Fruit fly (Drosophila melanogaster) whole organism, embryonic: ENCODE data around the gene CG34417.

Experiments used
- CG10462 ChIP-seq: fragments of 200-800 bp; sonication (Bioruptor generic); optimal IDR thresholded peaks from 2 replicates; lab custom pipeline; 2016; ENCODE audit warnings: missing biosample characterization, missing genetic modification characterization
- CG11085 ChIP-seq: fragments of 200-800 bp; sonication (Bioruptor generic); IDR thresholded peaks from 2 replicates; pipeline ENCODE4 v1.3.6; 2022; ENCODE audit warnings: missing biosample characterization, missing genetic modification characterization
- CG12299 ChIP-seq: fragments of 200-800 bp; sonication (Bioruptor generic); optimal IDR thresholded peaks from 2 replicates; lab custom pipeline; 2018; ENCODE audit warnings: missing biosample characterization, mild to moderate bottlenecking, missing genetic modification characterization
- CG14014 ChIP-seq: fragments of 200-800 bp; sonication (Bioruptor generic); IDR thresholded peaks from 2 replicates; pipeline ENCODE4 v1.3.6; 2022; ENCODE audit warnings: missing biosample characterization, missing genetic modification characterization
- CG14710 ChIP-seq: fragments of 200-800 bp; sonication (Bioruptor generic); optimal IDR thresholded peaks from 3 replicates; lab custom pipeline; 2019; ENCODE audit warnings: missing biosample characterization, mild to moderate bottlenecking, missing genetic modification characterization, moderate library complexity
- CG14965 ChIP-seq: fragments of 200-800 bp; sonication (Bioruptor generic); optimal IDR thresholded peaks from 2 replicates; lab custom pipeline; 2016; ENCODE audit warnings: missing biosample characterization, missing genetic modification characterization, borderline replicate concordance
- CG1647 ChIP-seq: fragments of 200-800 bp; sonication (Bioruptor generic); optimal IDR thresholded peaks from 3 replicates; lab custom pipeline; 2016; ENCODE audit warnings: missing biosample characterization, missing genetic modification characterization
- CG17361 ChIP-seq: fragments of 200-800 bp; sonication (Bioruptor generic); IDR thresholded peaks from 3 replicates; pipeline ENCODE4 v1.3.6; 2022; ENCODE audit warnings: missing biosample characterization, missing genetic modification characterization
- CG1832 ChIP-seq: fragments of 200-800 bp; sonication (Bioruptor generic); optimal IDR thresholded peaks from 2 replicates; lab custom pipeline; 2017; ENCODE audit warnings: missing biosample characterization, mild to moderate bottlenecking, missing genetic modification characterization, inconsistent platforms
- CG2202 ChIP-seq: fragments of 200-800 bp; sonication (Bioruptor generic); optimal IDR thresholded peaks from 2 replicates; lab custom pipeline; 2018; ENCODE audit warnings: missing biosample characterization, mild to moderate bottlenecking, missing genetic modification characterization
- CG2678 ChIP-seq: fragments of 200-800 bp; sonication (Bioruptor generic); optimal IDR thresholded peaks from 3 replicates; lab custom pipeline; 2019; ENCODE audit warnings: missing biosample characterization, mild to moderate bottlenecking, missing genetic modification characterization, moderate library complexity
- CG31388 ChIP-seq: fragments of 200-800 bp; sonication (Bioruptor generic); optimal IDR thresholded peaks from 2 replicates; lab custom pipeline; 2016; ENCODE audit warnings: missing biosample characterization, missing genetic modification characterization
- CG4707 ChIP-seq: fragments of 200-800 bp; sonication (Bioruptor generic); optimal IDR thresholded peaks from 2 replicates; lab custom pipeline; 2018; ENCODE audit warnings: missing biosample characterization, mild to moderate bottlenecking, missing genetic modification characterization, moderate library complexity
- CG7271 ChIP-seq: fragments of 200-800 bp; sonication (Bioruptor generic); optimal IDR thresholded peaks from 2 replicates; lab custom pipeline; 2018; ENCODE audit warnings: missing biosample characterization, mild to moderate bottlenecking, missing genetic modification characterization, moderate library complexity
- CG8290 ChIP-seq, 3 experiments: fragments of 200-800 bp; sonication (Bioruptor generic); optimal IDR thresholded peaks; 2 replicates each; lab custom pipeline; 2016 to 2019; ENCODE audit warnings: missing biosample characterization in 3 of 3, missing genetic modification characterization in 3 of 3, mild to moderate bottlenecking in 2 of 3, moderate library complexity in 1 of 3
- CG9932 ChIP-seq: fragments of 200-800 bp; sonication (Bioruptor generic); IDR thresholded peaks from 2 replicates; pipeline ENCODE4 v1.3.6; 2022; ENCODE audit warnings: missing biosample characterization, missing genetic modification characterization
- Eip74EF ChIP-seq, 2 experiments: fragments of 200-800 bp in 1 of 2; fragments of >200 bp in 1 of 2; sonication (Bioruptor generic) in 1 of 2; optimal IDR thresholded peaks; 2 replicates each; lab custom pipeline; 2017 to 2019; ENCODE audit warnings: missing biosample characterization in 2 of 2, missing genetic modification characterization in 2 of 2, mild to moderate bottlenecking in 1 of 2, moderate library complexity in 1 of 2
- Fer3 ChIP-seq: fragments of 200-800 bp; sonication (Bioruptor generic); optimal IDR thresholded peaks from 2 replicates; lab custom pipeline; 2018; ENCODE audit warnings: missing biosample characterization, mild to moderate bottlenecking, missing genetic modification characterization, moderate library complexity
- HHEX ChIP-seq: fragments of 200-800 bp; sonication (Bioruptor generic); optimal IDR thresholded peaks from 3 replicates; lab custom pipeline; 2017; ENCODE audit warnings: missing biosample characterization, mild to moderate bottlenecking, missing genetic modification characterization, missing genetic modification reagents
- HLH54F ChIP-seq: fragments of 200-800 bp; sonication (Bioruptor generic); optimal IDR thresholded peaks from 3 replicates; lab custom pipeline; 2016; ENCODE audit warnings: missing biosample characterization, missing genetic modification characterization
- Hand ChIP-seq: fragments of 200-800 bp; sonication (Bioruptor generic); optimal IDR thresholded peaks from 2 replicates; lab custom pipeline; 2017; ENCODE audit warnings: mild to moderate bottlenecking, missing biosample characterization, missing genetic modification reagents, missing genetic modification characterization
- HmgZ ChIP-seq: fragments of 200-800 bp; sonication (Bioruptor generic); optimal IDR thresholded peaks from 2 replicates; lab custom pipeline; 2018; ENCODE audit warnings: missing biosample characterization, mild to moderate bottlenecking, missing genetic modification characterization
- Lpt ChIP-seq: fragments of >200 bp; optimal IDR thresholded peaks from 2 replicates; lab custom pipeline; 2018; ENCODE audit warnings: missing biosample characterization, missing genetic modification characterization
- Neu2 ChIP-seq: fragments of 200-800 bp; sonication (Bioruptor generic); optimal IDR thresholded peaks from 3 replicates; lab custom pipeline; 2016; ENCODE audit warnings: missing biosample characterization, missing genetic modification characterization, borderline replicate concordance
- Nf-YA ChIP-seq: fragments of 200-800 bp; sonication (Bioruptor generic); IDR thresholded peaks from 2 replicates; pipeline ENCODE4 v1.3.6; 2022; ENCODE audit warnings: missing biosample characterization, missing genetic modification characterization
- Xbp1 ChIP-seq: fragments of 200-800 bp; sonication (Bioruptor generic); optimal IDR thresholded peaks from 3 replicates; lab custom pipeline; 2016; ENCODE audit warnings: missing biosample characterization, mild to moderate bottlenecking, missing genetic modification characterization
- btn ChIP-seq: fragments of 200-800 bp; sonication (Bioruptor generic); optimal IDR thresholded peaks from 2 replicates; lab custom pipeline; 2016; ENCODE audit warnings: missing biosample characterization, missing genetic modification characterization
- chinmo ChIP-seq: fragments of 200-800 bp; sonication (Bioruptor generic); IDR thresholded peaks from 4 replicates; pipeline ENCODE4 v1.3.6; 2022; ENCODE audit warnings: missing biosample characterization, missing genetic modification characterization; ENCODE audit not compliant: partially characterized antibody
- dati ChIP-seq: fragments of 200-800 bp; sonication (Bioruptor generic); IDR thresholded peaks from 2 replicates; pipeline ENCODE4 v1.3.6; 2022; ENCODE audit warnings: missing biosample characterization, missing genetic modification characterization
- fd64A ChIP-seq: fragments of 200-800 bp; sonication (Bioruptor generic); optimal IDR thresholded peaks from 3 replicates; lab custom pipeline; 2018; ENCODE audit warnings: missing biosample characterization, mild to moderate bottlenecking, missing genetic modification characterization
- grau ChIP-seq: fragments of 200-800 bp; optimal IDR thresholded peaks from 3 replicates; lab custom pipeline; 2019; ENCODE audit warnings: missing biosample characterization, mild to moderate bottlenecking, missing genetic modification characterization, moderate library complexity
- grn ChIP-seq: fragments of 200-800 bp; sonication (Bioruptor generic); optimal IDR thresholded peaks from 3 replicates; lab custom pipeline; 2017; ENCODE audit warnings: missing biosample characterization, missing genetic modification characterization
- gsb-n ChIP-seq: fragments of 200-800 bp; sonication (Bioruptor generic); optimal IDR thresholded peaks from 3 replicates; lab custom pipeline; 2018; ENCODE audit warnings: missing biosample characterization, mild to moderate bottlenecking, missing genetic modification characterization
- hb ChIP-seq: fragments of 200-800 bp; sonication (Bioruptor generic); IDR thresholded peaks from 3 replicates; pipeline ENCODE4 v1.3.6; 2022; ENCODE audit warnings: missing biosample characterization, missing genetic modification characterization; ENCODE audit not compliant: partially characterized antibody
- ken ChIP-seq: fragments of 200-800 bp; sonication (Bioruptor generic); IDR thresholded peaks from 3 replicates; pipeline ENCODE4 v1.3.6; 2022; ENCODE audit warnings: missing biosample characterization, missing genetic modification characterization
- pnt ChIP-seq: fragments of 200-800 bp; sonication (Bioruptor generic); optimal IDR thresholded peaks from 3 replicates; lab custom pipeline; 2016; ENCODE audit warnings: missing biosample characterization, missing genetic modification characterization
- psq ChIP-seq: fragments of 200-800 bp; sonication (Bioruptor generic); optimal IDR thresholded peaks from 2 replicates; lab custom pipeline; 2017; ENCODE audit warnings: missing biosample characterization, missing genetic modification characterization
- schlank ChIP-seq: fragments of 200-800 bp; sonication (Bioruptor generic); optimal IDR thresholded peaks from 2 replicates; lab custom pipeline; 2018; ENCODE audit warnings: missing biosample characterization, mild to moderate bottlenecking, missing genetic modification characterization
- scrt ChIP-seq: fragments of 200-800 bp; sonication (Bioruptor generic); optimal IDR thresholded peaks from 2 replicates; lab custom pipeline; 2018; ENCODE audit warnings: missing biosample characterization, mild to moderate bottlenecking, missing genetic modification characterization, moderate library complexity
- seq ChIP-seq: fragments of 200-800 bp; sonication (Bioruptor generic); IDR thresholded peaks from 2 replicates; pipeline ENCODE4 v1.3.6; 2022; ENCODE audit warnings: missing biosample characterization, missing genetic modification characterization
- sisA ChIP-seq: fragments of 200-800 bp; sonication (Bioruptor generic); IDR thresholded peaks from 2 replicates; pipeline ENCODE4 v1.3.6; 2022; ENCODE audit warnings: missing biosample characterization, missing genetic modification characterization
- sqz ChIP-seq: fragments of 200-800 bp; sonication (Bioruptor generic); optimal IDR thresholded peaks from 3 replicates; lab custom pipeline; 2018; ENCODE audit warnings: missing biosample characterization, mild to moderate bottlenecking, missing genetic modification characterization
- stc ChIP-seq: fragments of 200-800 bp; sonication (Bioruptor generic); IDR thresholded peaks from 2 replicates; pipeline ENCODE4 v1.3.6; 2022; ENCODE audit warnings: missing biosample characterization, missing genetic modification characterization
- stwl ChIP-seq: fragments of 200-800 bp; sonication (Bioruptor generic); optimal IDR thresholded peaks from 3 replicates; lab custom pipeline; 2018; ENCODE audit warnings: missing biosample characterization, mild to moderate bottlenecking, missing genetic modification characterization, moderate library complexity
- sug ChIP-seq: fragments of 200-800 bp; optimal IDR thresholded peaks from 2 replicates; lab custom pipeline; 2019; ENCODE audit warnings: missing biosample characterization, mild to moderate bottlenecking, missing genetic modification characterization, moderate library complexity
- tin ChIP-seq: fragments of 200-800 bp; sonication (Bioruptor generic); optimal IDR thresholded peaks from 3 replicates; lab custom pipeline; 2016; ENCODE audit warnings: missing biosample characterization, missing genetic modification characterization
- tna ChIP-seq: fragments of 200-800 bp; sonication (Bioruptor generic); IDR thresholded peaks from 2 replicates; pipeline ENCODE4 v1.3.6; 2022; ENCODE audit warnings: missing biosample characterization, missing genetic modification characterization; ENCODE audit not compliant: partially characterized antibody
- twi ChIP-seq: fragments of 200-800 bp; optimal IDR thresholded peaks from 2 replicates; lab custom pipeline; 2019; ENCODE audit warnings: missing biosample characterization, mild to moderate bottlenecking, missing genetic modification characterization, moderate library complexity
- wdn ChIP-seq: fragments of 200-800 bp; sonication (Bioruptor generic); IDR thresholded peaks from 2 replicates; pipeline ENCODE4 v1.3.6; 2022; ENCODE audit warnings: missing biosample characterization, missing genetic modification characterization
- zfh2 ChIP-seq: fragments of 200-800 bp; sonication (Bioruptor generic); optimal IDR thresholded peaks from 2 replicates; lab custom pipeline; 2016; ENCODE audit warnings: missing biosample characterization, missing genetic modification characterization

The CG34417 gene

DNA sequence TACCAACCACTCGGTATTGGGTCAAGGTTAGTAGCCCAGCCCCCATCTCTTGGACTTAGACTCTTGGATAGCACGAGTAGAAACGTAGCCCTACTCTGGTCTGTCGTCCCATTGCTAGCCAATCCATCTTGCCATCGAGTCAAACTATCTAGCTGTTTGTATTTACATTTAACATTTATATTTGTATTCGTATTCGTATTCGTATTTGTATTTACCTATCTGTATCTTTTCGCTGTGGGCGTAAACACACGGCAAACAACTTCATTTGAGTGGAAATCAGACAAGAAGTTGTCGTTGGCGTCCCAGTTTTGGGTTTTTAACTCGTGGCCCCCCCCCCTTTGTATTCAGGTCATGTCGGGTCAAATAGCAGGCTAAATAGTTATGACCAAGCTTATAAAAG, 73.7 kb downstream of the CG34417 start (continued):
- TF ChIP-seq seq = no peak
- peak; percentile 57 for TF ChIP-seq CG2678 (tag; lab: Kevin White, UChicago)
- TF ChIP-seq Xbp1 (GFP tag; lab: Kevin White, UChicago) = no peak
- no peak for TF ChIP-seq CG1832
- TF ChIP-seq dati = no peak
- peak; percentile 59 for TF ChIP-seq gsb-n (tag; lab: Kevin White, UChicago)
- no peak for TF ChIP-seq Eip74EF (GFP tag; optimal IDR thresholded peaks at IDR 0.05; lab: Kevin White, UChicago)
- TF ChIP-seq psq = no peak
- TF ChIP-seq CG10462 (GFP tag; lab: Kevin White, UChicago) = no peak
- TF ChIP-seq CG8290 (GFP tag; optimal IDR thresholded peaks at IDR 0.05; lab: Kevin White, UChicago) = no peak
- TF ChIP-seq CG8290 (tag; optimal IDR thresholded peaks at IDR 0.05; lab: Kevin White, UChicago) = peak; percentile 29 to 67
- TF ChIP-seq sisA = no peak
- no peak for TF ChIP-seq CG17361
- no peak for TF ChIP-seq CG7271 (tag; lab: Kevin White, UChicago)
- peak; percentile 44 for TF ChIP-seq HmgZ (tag; lab: Kevin White, UChicago)
- no peak for TF ChIP-seq CG11085 (GFP tag; lab: Robert Waterston, UW)
- TF ChIP-seq CG2202 (tag; lab: Kevin White, UChicago) = peak; percentile 45
- no peak for TF ChIP-seq CG1647 (GFP tag; lab: Kevin White, UChicago)
- no peak for TF ChIP-seq tna (GFP tag; lab: Robert Waterston, UW)
- TF ChIP-seq zfh2 (GFP tag; lab: Kevin White, UChicago) = no peak
- TF ChIP-seq schlank (tag; lab: Kevin White, UChicago) = peak; percentile 28
- TF ChIP-seq tin = no peak
- TF ChIP-seq twi = no peak
- no peak for TF ChIP-seq stc (GFP tag; lab: Robert Waterston, UW)
- peak; percentile 39 for TF ChIP-seq CG14710
- no peak for TF ChIP-seq stwl (tag; lab: Kevin White, UChicago)
- TF ChIP-seq sqz = peak; percentile 37
- TF ChIP-seq Fer3 (tag; lab: Kevin White, UChicago) = peak; percentile 25
- no peak for TF ChIP-seq grn (GFP tag; lab: Kevin White, UChicago)
- no peak for TF ChIP-seq Nf-YA
- no peak for TF ChIP-seq Lpt (GFP tag; lab: Kevin White, UChicago)
- no peak for TF ChIP-seq chinmo (GFP tag; lab: Robert Waterston, UW)
- TF ChIP-seq CG31388 (GFP tag; lab: Kevin White, UChicago) = no peak
- no peak for TF ChIP-seq wdn (GFP tag; lab: Robert Waterston, UW)
- TF ChIP-seq fd64A (GFP tag; lab: Kevin White, UChicago) = peak; percentile 67
- no peak for TF ChIP-seq pnt (GFP tag; lab: Kevin White, UChicago)
- TF ChIP-seq CG14014 (GFP tag; lab: Robert Waterston, UW) = peak; percentile 39; the same call in 1 of the 2 replicates
- no peak for TF ChIP-seq HLH54F (GFP tag; lab: Kevin White, UChicago)
- TF ChIP-seq grau = peak; percentile 18
- no peak for TF ChIP-seq CG9932
- peak; percentile 4 for TF ChIP-seq CG14965 (GFP tag; lab: Kevin White, UChicago)
- 0 out of 3 replicates have a peak, but pooled peaks have one; percentile 18 for TF ChIP-seq ken (GFP tag; lab: Robert Waterston, UW)
- TF ChIP-seq scrt (GFP tag; lab: Kevin White, UChicago) = peak; percentile 6
- TF ChIP-seq Neu2 = no peak
- no peak for TF ChIP-seq sug (tag; lab: Kevin White, UChicago)
- no peak for TF ChIP-seq Hand (GFP tag; lab: Kevin White, UChicago)
- no peak for TF ChIP-seq CG12299
- TF ChIP-seq CG4707 (GFP tag; lab: Kevin White, UChicago) = peak; percentile 53
- peak; percentile 53 for TF ChIP-seq HHEX (GFP tag; lab: Kevin White, UChicago)
- TF ChIP-seq hb (GFP tag; lab: Robert Waterston, UW) = no peak
- TF ChIP-seq btn (GFP tag; lab: Kevin White, UChicago) = peak; percentile 28
